Worm (Caenorhabditis elegans): ENCODE results near the gene rps-5.

Gene rps-5

ce11 chrIV:11126004-11126027 is 15.0 kb upstream of the rps-5 start, which contains the start of gene swsn-4:
Gene swsn-4 (plus strand): TSS chrIV:11126024.
- TF ChIP-seq zfh-2 (GFP tag; conservative IDR thresholded peaks at IDR 0.05): no peak

- no peak for TF ChIP-seq hmg-1.2 (GFP tag; IDR thresholded peaks at IDR 0.05)
- TF ChIP-seq lin-54 (GFP tag; optimal IDR thresholded peaks at IDR 0.05): peak; percentile 11
- TF ChIP-seq attf-5 (GFP tag; optimal IDR thresholded peaks at IDR 0.05): no peak
Observed at ce11 chrIV:11125604-11126003, 14.8 kb upstream of the rps-5 start.

- TF ChIP-seq nfyb-1 (GFP tag; IDR thresholded peaks at IDR 0.05) (peak; percentile 95), cebp-1 (GFP tag; IDR thresholded peaks at IDR 0.05) (no peak), cebp-1 (tag; optimal IDR thresholded peaks at IDR 0.05) (peak; percentile 31), zim-3 (tag; optimal IDR thresholded peaks at IDR 0.05) (no peak), let-607 (tag; optimal IDR thresholded peaks at IDR 0.05) (peak in 1 of 2 experiments; percentile 48), egl-18 (GFP tag; IDR thresholded peaks at IDR 0.05) (no peak), hmg-1.2 (GFP tag; IDR thresholded peaks at IDR 0.05) (peak; percentile 100), snpc-1.1 (tag; optimal IDR thresholded peaks at IDR 0.05; ENCODE audit: insufficient read depth) (no peak), mes-4 (tag; optimal IDR thresholded peaks at IDR 0.05) (no peak), F55B11.4 (tag; optimal IDR thresholded peaks at IDR 0.05; ENCODE audit: borderline replicate concordance, insufficient read depth) (no peak), F49E8.2 (tag; optimal IDR thresholded peaks at IDR 0.05; ENCODE audit: insufficient read depth) (no peak)
Observed at ce11 chrIV:11125200-11125599, 14.4 kb upstream of the rps-5 start.

ce11 chrIV:11124674-11125073 is 13.8 kb upstream of the rps-5 start, which contains the start of gene spo-11:
Gene spo-11 (minus strand): TSS chrIV:11124862.
- TF ChIP-seq ceh-91 (GFP tag; IDR thresholded peaks at IDR 0.05): 0 out of 2 replicates have a peak, but pooled peaks have one; percentile 36
- TF ChIP-seq pha-4 (tag; optimal IDR thresholded peaks at IDR 0.05): no peak
- no peak for TF ChIP-seq attf-5 (GFP tag; optimal IDR thresholded peaks at IDR 0.05)
- TF ChIP-seq lsl-1 (GFP tag; optimal IDR thresholded peaks at IDR 0.05): peak; percentile 94
- no peak for TF ChIP-seq F55B11.4 (tag; optimal IDR thresholded peaks at IDR 0.05; ENCODE audit: borderline replicate concordance, insufficient read depth)
- TF ChIP-seq madf-6 (GFP tag; IDR thresholded peaks at IDR 0.05): peak; percentile 90
- no peak for TF ChIP-seq nhr-80 (tag; optimal IDR thresholded peaks at IDR 0.05)
- no peak for TF ChIP-seq attf-6 (GFP tag; IDR thresholded peaks at IDR 0.05)
- no peak for TF ChIP-seq ama-1 (optimal IDR thresholded peaks at IDR 0.05)
- no peak for TF ChIP-seq ama-1 (GFP tag; optimal IDR thresholded peaks at IDR 0.05)
- TF ChIP-seq dpl-1 (GFP tag; optimal IDR thresholded peaks at IDR 0.05): no peak
- TF ChIP-seq lag-1 (GFP tag; IDR thresholded peaks at IDR 0.05): no peak
- TF ChIP-seq tlf-1 (GFP tag; optimal IDR thresholded peaks at IDR 0.05): no peak
- no peak for TF ChIP-seq cebp-1 (GFP tag; IDR thresholded peaks at IDR 0.05)
- TF ChIP-seq cebp-1 (tag; optimal IDR thresholded peaks at IDR 0.05): no peak
- TF ChIP-seq lir-1 (GFP tag; conservative IDR thresholded peaks at IDR 0.05): no peak
- peak; percentile 5 for TF ChIP-seq efl-1 (GFP tag; optimal IDR thresholded peaks at IDR 0.05)
- no peak for TF ChIP-seq rcor-1 (GFP tag; IDR thresholded peaks at IDR 0.05)
- no peak for TF ChIP-seq lin-35 (GFP tag; optimal IDR thresholded peaks at IDR 0.05)
- no peak for TF ChIP-seq egrh-3 (GFP tag; IDR thresholded peaks at IDR 0.05)
- TF ChIP-seq Y53G8AR.9 (GFP tag; conservative IDR thresholded peaks at IDR 0.05): no peak
- TF ChIP-seq repo-1 (tag; optimal IDR thresholded peaks at IDR 0.05): no peak
- no peak for TF ChIP-seq bed-1 (GFP tag; IDR thresholded peaks at IDR 0.05)
- TF ChIP-seq F33H1.4 (GFP tag; IDR thresholded peaks at IDR 0.05): peak; percentile 92
- no peak for TF ChIP-seq K12H6.12 (tag; optimal IDR thresholded peaks at IDR 0.05)
- TF ChIP-seq xnd-1 (tag; optimal IDR thresholded peaks at IDR 0.05): peak; percentile 83
- TF ChIP-seq unc-62 (GFP tag; optimal IDR thresholded peaks at IDR 0.05): no peak
- TF ChIP-seq mcd-1 (GFP tag; IDR thresholded peaks at IDR 0.05): no peak
- TF ChIP-seq madf-8 (GFP tag; conservative IDR thresholded peaks at IDR 0.05): peak; percentile 48
- no peak for TF ChIP-seq ztf-6 (GFP tag; IDR thresholded peaks at IDR 0.05)
- TF ChIP-seq mes-4 (tag; optimal IDR thresholded peaks at IDR 0.05): no peak
- no peak for TF ChIP-seq gei-17 (GFP tag; optimal IDR thresholded peaks at IDR 0.05)
- no peak for TF ChIP-seq K11D2.4 (GFP tag; IDR thresholded peaks at IDR 0.05)
- TF ChIP-seq let-526 (GFP tag; IDR thresholded peaks at IDR 0.05): no peak
- no peak for TF ChIP-seq hrde-1 (tag; optimal IDR thresholded peaks at IDR 0.05; ENCODE audit: borderline replicate concordance)

Measured in whole organism, young adult.